Worm (Caenorhabditis elegans): ENCODE measurements around the gene pycr-4.

DNA sequence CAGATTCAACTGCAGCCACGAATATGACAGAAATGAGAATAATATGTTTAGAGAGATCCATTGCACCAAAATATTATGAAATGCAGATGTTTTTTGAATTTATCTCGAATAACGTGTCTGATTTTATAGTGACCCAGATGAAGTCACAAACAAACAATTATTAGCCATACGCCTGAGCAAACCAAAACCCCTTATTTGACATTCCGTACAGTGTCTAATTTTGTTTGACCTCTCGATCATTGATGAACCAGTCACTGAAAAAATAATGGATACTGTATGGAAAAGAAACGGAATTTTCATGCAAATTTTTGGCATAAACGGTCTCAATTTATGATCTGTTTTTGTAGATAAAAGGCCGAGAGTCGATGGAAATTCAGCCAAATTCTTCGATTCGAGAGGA lies 39.1 kb upstream of the pycr-4 start, which contains the start of the genes R05G6.9 and R05G6.3:
- TF ChIP-seq snpc-4 (tag; optimal IDR thresholded peaks at IDR 0.05) (no peak), lim-7 (GFP tag; IDR thresholded peaks at IDR 0.05) (no peak), nhr-77 (tag; optimal IDR thresholded peaks at IDR 0.05) (no peak), hmg-1.1 (GFP tag; IDR thresholded peaks at IDR 0.05) (no peak), sdz-12 (GFP tag; optimal IDR thresholded peaks at IDR 0.05) (no peak), aha-1 (tag) (peak; percentile 66), nhr-237 (tag; optimal IDR thresholded peaks at IDR 0.05) (no peak), unc-39 (tag; optimal IDR thresholded peaks at IDR 0.05) (no peak), T20F7.1 (GFP tag; optimal IDR thresholded peaks at IDR 0.05) (no peak), ceh-82 (tag; optimal IDR thresholded peaks at IDR 0.05) (no peak), F49E8.2 (tag; optimal IDR thresholded peaks at IDR 0.05; ENCODE audit: borderline replicate concordance) (no peak), pha-4 (GFP tag; IDR thresholded peaks at IDR 0.05) (no peak), pha-4 (tag; optimal IDR thresholded peaks at IDR 0.05) (no peak), attf-4 (tag; optimal IDR thresholded peaks at IDR 0.05) (no peak)
